Fruit fly (Drosophila melanogaster) whole organism, embryonic: Measurements from ENCODE around the gene CG43055.
A peak's percentile ranks its signal among the peaks of the same experiment; 100 is the strongest.

Source experiments
- Atf6 ChIP-seq: fragments of 200-800 bp; sonication (Bioruptor generic); IDR thresholded peaks from 2 replicates; pipeline ENCODE4 v1.3.6; 2022; ENCODE audit warnings: missing biosample characterization, missing genetic modification characterization
- CG10209 ChIP-seq: fragments of 200-800 bp; sonication (Bioruptor generic); optimal IDR thresholded peaks from 3 replicates; lab custom pipeline; 2017; ENCODE audit warnings: missing biosample characterization, mild to moderate bottlenecking, missing genetic modification characterization, missing genetic modification reagents
- CG10959 ChIP-seq: fragments of 200-800 bp; sonication (Bioruptor generic); IDR thresholded peaks from 2 replicates; pipeline ENCODE4 v1.3.6; 2022; ENCODE audit warnings: missing biosample characterization, missing genetic modification characterization
- CG12769 ChIP-seq: fragments of 200-800 bp; sonication (Bioruptor generic); optimal IDR thresholded peaks from 2 replicates; lab custom pipeline; 2019; ENCODE audit warnings: missing biosample characterization, mild to moderate bottlenecking, missing genetic modification characterization, moderate library complexity
- CG14014 ChIP-seq: fragments of 200-800 bp; sonication (Bioruptor generic); IDR thresholded peaks from 2 replicates; pipeline ENCODE4 v1.3.6; 2022; ENCODE audit warnings: missing biosample characterization, missing genetic modification characterization
- CG14441 ChIP-seq: fragments of 200-800 bp; sonication (Bioruptor generic); IDR thresholded peaks from 2 replicates; pipeline ENCODE4 v1.3.6; 2022; ENCODE audit warnings: missing biosample characterization, missing genetic modification characterization
- CG15696 ChIP-seq: fragments of 200-800 bp; sonication (Bioruptor generic); optimal IDR thresholded peaks from 2 replicates; lab custom pipeline; 2019; ENCODE audit warnings: missing biosample characterization, mild to moderate bottlenecking, missing genetic modification characterization, moderate library complexity
- CG16779 ChIP-seq: fragments of 200-800 bp; sonication (Bioruptor generic); IDR thresholded peaks from 2 replicates; pipeline ENCODE4 v1.3.6; 2022; ENCODE audit warnings: missing biosample characterization, missing genetic modification characterization
- CG18599 ChIP-seq: fragments of 200-800 bp; sonication (Bioruptor generic); optimal IDR thresholded peaks from 3 replicates; lab custom pipeline; 2017; ENCODE audit warnings: missing biosample characterization, missing genetic modification characterization, mild to moderate bottlenecking, moderate library complexity, missing genetic modification reagents
- CG18619 ChIP-seq: fragments of 200-800 bp; sonication (Bioruptor generic); optimal IDR thresholded peaks from 3 replicates; lab custom pipeline; 2017; ENCODE audit warnings: missing biosample characterization, mild to moderate bottlenecking, missing genetic modification characterization
- CG2120 ChIP-seq: fragments of 200-800 bp; sonication (Bioruptor generic); optimal IDR thresholded peaks from 3 replicates; lab custom pipeline; 2016; ENCODE audit warnings: missing biosample characterization, missing genetic modification characterization
- CG2199 ChIP-seq: fragments of 200-800 bp; sonication (Bioruptor generic); IDR thresholded peaks from 3 replicates; pipeline ENCODE4 v1.3.6; 2022; ENCODE audit warnings: missing biosample characterization, missing genetic modification characterization
- CG31441 ChIP-seq: fragments of 200-800 bp; sonication (Bioruptor generic); IDR thresholded peaks from 2 replicates; pipeline ENCODE4 v1.3.6; 2022; ENCODE audit warnings: missing biosample characterization, missing genetic modification characterization
- CG3163 ChIP-seq: fragments of 200-800 bp; sonication (Bioruptor generic); optimal IDR thresholded peaks from 3 replicates; lab custom pipeline; 2016; ENCODE audit warnings: missing biosample characterization, missing genetic modification characterization
- CG34376 ChIP-seq: fragments of 200-800 bp; sonication (Bioruptor generic); optimal IDR thresholded peaks from 2 replicates; lab custom pipeline; 2018; ENCODE audit warnings: missing biosample characterization, mild to moderate bottlenecking, missing genetic modification characterization
- CG5953 ChIP-seq: fragments of 200-800 bp; sonication (Bioruptor generic); IDR thresholded peaks from 2 replicates; pipeline ENCODE4 v1.3.6; 2022; ENCODE audit warnings: missing biosample characterization, missing genetic modification characterization
- CG6813 ChIP-seq: fragments of 200-800 bp; sonication (Bioruptor generic); optimal IDR thresholded peaks from 2 replicates; lab custom pipeline; 2017; ENCODE audit warnings: missing biosample characterization, missing genetic modification characterization, mild to moderate bottlenecking, moderate library complexity, missing genetic modification reagents
- CG7987 ChIP-seq: fragments of 200-800 bp; sonication (Bioruptor generic); optimal IDR thresholded peaks from 2 replicates; lab custom pipeline; 2018; ENCODE audit warnings: missing biosample characterization, mild to moderate bottlenecking, missing genetic modification characterization, moderate library complexity
- CG8281 ChIP-seq: fragments of 200-800 bp; sonication (Bioruptor generic); optimal IDR thresholded peaks from 2 replicates; lab custom pipeline; 2018; ENCODE audit warnings: missing biosample characterization, mild to moderate bottlenecking, missing genetic modification characterization, moderate library complexity
- CG9932 ChIP-seq: fragments of 200-800 bp; sonication (Bioruptor generic); IDR thresholded peaks from 2 replicates; pipeline ENCODE4 v1.3.6; 2022; ENCODE audit warnings: missing biosample characterization, missing genetic modification characterization
- D ChIP-seq, 2 experiments: fragments of 200-800 bp in 1 of 2; fragments of >200 bp in 1 of 2; sonication (Bioruptor generic) in 1 of 2; optimal IDR thresholded peaks; 2 replicates in 1 of 2; 3 replicates in 1 of 2; lab custom pipeline; 2017; ENCODE audit warnings: mild to moderate bottlenecking in 1 of 2, missing biosample characterization in 1 of 2, missing genetic modification characterization in 1 of 2, missing genetic modification reagents in 1 of 2
- Dek ChIP-seq: fragments of 200-800 bp; sonication (Bioruptor generic); optimal IDR thresholded peaks from 3 replicates; lab custom pipeline; 2019; ENCODE audit warnings: missing biosample characterization, mild to moderate bottlenecking, missing genetic modification characterization, moderate library complexity
- Med ChIP-seq: fragments of 200-800 bp; sonication (Bioruptor generic); peaks from one replicate; lab custom pipeline; 2016; ENCODE audit warnings: missing biosample characterization, missing genetic modification characterization, mild to moderate bottlenecking, inconsistent platforms, moderate library complexity
- NFAT ChIP-seq: fragments of 200-800 bp; sonication (Bioruptor generic); IDR thresholded peaks from 2 replicates; pipeline ENCODE4 v1.3.6; 2022; ENCODE audit warnings: missing biosample characterization, missing genetic modification characterization
- Opbp ChIP-seq: fragments of 200-800 bp; sonication (Bioruptor generic); IDR thresholded peaks from 3 replicates; pipeline ENCODE4 v1.3.6; 2022; ENCODE audit warnings: missing biosample characterization, missing genetic modification characterization; ENCODE audit not compliant: partially characterized antibody
- Ssrp ChIP-seq: fragments of 200-800 bp; sonication (Bioruptor generic); optimal IDR thresholded peaks from 2 replicates; lab custom pipeline; 2018; ENCODE audit warnings: missing biosample characterization, mild to moderate bottlenecking, missing genetic modification characterization, moderate library complexity
- Trl ChIP-seq, 3 experiments: fragments of >200 bp in 2 of 3; fragments of 200-800 bp in 1 of 3; sonication (Bioruptor generic) in 1 of 3; optimal IDR thresholded peaks; 2 replicates in 1 of 3; 3 replicates in 2 of 3; lab custom pipeline; 2016 to 2017; ENCODE audit warnings: missing biosample characterization in 1 of 3, missing genetic modification characterization in 1 of 3
- Xrp1 ChIP-seq: fragments of 200-800 bp; sonication (Bioruptor generic); IDR thresholded peaks from 2 replicates; pipeline ENCODE4 v1.3.6; 2022; ENCODE audit warnings: missing biosample characterization, missing genetic modification characterization
- abd-A ChIP-seq: fragments of 200-800 bp; sonication (Bioruptor generic); optimal IDR thresholded peaks from 3 replicates; lab custom pipeline; 2019; ENCODE audit warnings: missing biosample characterization, mild to moderate bottlenecking, missing genetic modification characterization, moderate library complexity
- ac ChIP-seq: fragments of 200-800 bp; sonication (Bioruptor generic); optimal IDR thresholded peaks from 3 replicates; lab custom pipeline; 2017; ENCODE audit warnings: missing biosample characterization, mild to moderate bottlenecking, missing genetic modification characterization
- bsh ChIP-seq, 2 experiments: fragments of 200-800 bp; sonication (Bioruptor generic); optimal IDR thresholded peaks; 2 replicates each; lab custom pipeline; 2017 to 2018; ENCODE audit warnings: mild to moderate bottlenecking in 2 of 2, missing biosample characterization in 2 of 2, missing genetic modification characterization in 2 of 2, moderate library complexity in 1 of 2
- chinmo ChIP-seq: fragments of 200-800 bp; sonication (Bioruptor generic); IDR thresholded peaks from 4 replicates; pipeline ENCODE4 v1.3.6; 2022; ENCODE audit warnings: missing biosample characterization, missing genetic modification characterization; ENCODE audit not compliant: partially characterized antibody
- ci ChIP-seq: fragments of 200-800 bp; sonication (Bioruptor generic); IDR thresholded peaks from 3 replicates; pipeline ENCODE4 v1.3.6; 2022; ENCODE audit warnings: missing biosample characterization, missing genetic modification characterization
- croc ChIP-seq: fragments of 200-800 bp; sonication (Bioruptor generic); conservative IDR thresholded peaks from 3 replicates; pipeline ENCODE4 v1.3.6; 2022; ENCODE audit warnings: missing biosample characterization, missing genetic modification characterization
- eve ChIP-seq, 2 experiments: fragments of >200 bp; optimal IDR thresholded peaks; 2 replicates each; lab custom pipeline; 2017; ENCODE audit warnings: missing biosample characterization in 2 of 2, missing genetic modification characterization in 2 of 2
- gsb ChIP-seq: fragments of 200-800 bp; sonication (Bioruptor generic); IDR thresholded peaks from 2 replicates; pipeline ENCODE4 v1.3.6; 2022; ENCODE audit warnings: missing biosample characterization, missing genetic modification characterization
- lab ChIP-seq: fragments of 200-800 bp; sonication (Bioruptor generic); optimal IDR thresholded peaks from 3 replicates; lab custom pipeline; 2017; ENCODE audit warnings: missing biosample characterization, missing genetic modification characterization, mild to moderate bottlenecking, moderate library complexity, missing genetic modification reagents
- nau ChIP-seq: fragments of 200-800 bp; sonication (Bioruptor generic); optimal IDR thresholded peaks from 3 replicates; lab custom pipeline; 2017; ENCODE audit warnings: missing biosample characterization, mild to moderate bottlenecking, missing genetic modification characterization, missing genetic modification reagents
- nerfin-1 ChIP-seq: fragments of 200-800 bp; sonication (Bioruptor generic); optimal IDR thresholded peaks from 3 replicates; lab custom pipeline; 2019; ENCODE audit warnings: missing biosample characterization, mild to moderate bottlenecking, missing genetic modification characterization, moderate library complexity
- otp ChIP-seq: fragments of 200-800 bp; sonication (Bioruptor generic); IDR thresholded peaks from 3 replicates; pipeline ENCODE4, ENCODE4 v1.3.6; 2022; ENCODE audit warnings: missing biosample characterization, missing genetic modification characterization
- sd ChIP-seq: fragments of 200-800 bp; sonication (Bioruptor generic); optimal IDR thresholded peaks from 3 replicates; lab custom pipeline; 2018; ENCODE audit warnings: missing biosample characterization, mild to moderate bottlenecking, missing genetic modification characterization, moderate library complexity
- sens ChIP-seq: fragments of 200-800 bp; sonication (Bioruptor generic); peaks from one replicate; lab custom pipeline; 2016; ENCODE audit warnings: missing biosample characterization, missing genetic modification characterization
- unpg ChIP-seq: fragments of 200-800 bp; sonication (Bioruptor generic); optimal IDR thresholded peaks from 3 replicates; lab custom pipeline; 2018; ENCODE audit warnings: missing biosample characterization, mild to moderate bottlenecking, missing genetic modification characterization, moderate library complexity
- vvl ChIP-seq: fragments of 200-800 bp; sonication (Bioruptor generic); IDR thresholded peaks from 2 replicates; pipeline ENCODE4 v1.3.6; 2022; ENCODE audit warnings: missing biosample characterization, missing genetic modification characterization
- zfh1 ChIP-seq: fragments of 200-800 bp; sonication (Bioruptor generic); IDR thresholded peaks from 3 replicates; pipeline ENCODE4 v1.3.6; 2022; ENCODE audit warnings: missing biosample characterization, missing genetic modification characterization

Gene CG43055

dm6 chr2L:4375035-4376009 lies 35.6 kb upstream of the CG43055 start:
- no peak for TF ChIP-seq Atf6
- TF ChIP-seq chinmo (GFP tag; lab: Robert Waterston, UW) = 0 out of 4 replicates have a peak, but pooled peaks have one; percentile 29
- 0 out of 3 replicates have a peak, but pooled peaks have one; percentile 28 for TF ChIP-seq ci (GFP tag; lab: Robert Waterston, UW)
- TF ChIP-seq Dek = peak; percentile 2
- peak; percentile 32; the same call in 1 of the 2 replicates for TF ChIP-seq CG9932
- TF ChIP-seq CG18619 (GFP tag; lab: Kevin White, UChicago) = no peak
- peak; percentile 22; the same call in 1 of the 2 replicates for TF ChIP-seq NFAT (GFP tag; lab: Robert Waterston, UW)
- TF ChIP-seq gsb (GFP tag; lab: Robert Waterston, UW) = 0 out of 2 replicates have a peak, but pooled peaks have one; percentile 26
- peak; percentile 12 for TF ChIP-seq unpg (GFP tag; lab: Kevin White, UChicago)
- TF ChIP-seq Opbp (GFP tag; lab: Robert Waterston, UW) = no peak
- no peak for TF ChIP-seq CG34376 (GFP tag; lab: Kevin White, UChicago)
- peak in 1 of 2 experiments; percentile 33 for TF ChIP-seq bsh (GFP tag; optimal IDR thresholded peaks at IDR 0.05; lab: Kevin White, UChicago)
- peak; percentile 89 for TF ChIP-seq ac (GFP tag; lab: Kevin White, UChicago)
- TF ChIP-seq sd (tag; lab: Kevin White, UChicago) = peak; percentile 81
- TF ChIP-seq abd-A (tag; lab: Kevin White, UChicago) = no peak
- peak; percentile 54; the same call in 1 of the 3 replicates for TF ChIP-seq otp (GFP tag; lab: Robert Waterston, UW)
- 0 out of 2 replicates have a peak, but pooled peaks have one; percentile 7 for TF ChIP-seq Xrp1 (GFP tag; lab: Robert Waterston, UW)
- TF ChIP-seq CG6813 (GFP tag; lab: Kevin White, UChicago) = peak; percentile 39
- no peak for TF ChIP-seq D (optimal IDR thresholded peaks at IDR 0.05; lab: Kevin White, UChicago)
- peak; percentile 6 for TF ChIP-seq D (GFP tag; optimal IDR thresholded peaks at IDR 0.05; lab: Kevin White, UChicago)
- no peak for TF ChIP-seq lab (GFP tag; lab: Kevin White, UChicago)
- no peak for TF ChIP-seq CG3163
- peak; percentile 38 for TF ChIP-seq sens (GFP tag; lab: Kevin White, UChicago)
- no peak; the same call in 1 of the 2 replicates for TF ChIP-seq CG10959 (GFP tag; lab: Robert Waterston, UW)
- TF ChIP-seq Trl (optimal IDR thresholded peaks at IDR 0.05; lab: Kevin White, UChicago) = peak; percentile 31 to 40
- no peak for TF ChIP-seq Trl (GFP tag; optimal IDR thresholded peaks at IDR 0.05; lab: Kevin White, UChicago)
- TF ChIP-seq nerfin-1 (tag; lab: Kevin White, UChicago) = peak; percentile 2
- TF ChIP-seq CG5953 (GFP tag; lab: Robert Waterston, UW) = peak; percentile 55; the same call in 1 of the 2 replicates
- peak; percentile 33; the same call in 1 of the 2 replicates for TF ChIP-seq vvl (GFP tag; lab: Robert Waterston, UW)
- TF ChIP-seq CG14441 (GFP tag; lab: Robert Waterston, UW) = no peak
- peak; percentile 81 for TF ChIP-seq CG8281 (tag; lab: Kevin White, UChicago)
- 0 out of 2 replicates have a peak, but pooled peaks have one; percentile 28 for TF ChIP-seq CG31441 (GFP tag; lab: Robert Waterston, UW)
- TF ChIP-seq eve (GFP tag; optimal IDR thresholded peaks at IDR 0.05; lab: Kevin White, UChicago) = no peak
- TF ChIP-seq croc = no peak
- TF ChIP-seq CG10209 (GFP tag; lab: Kevin White, UChicago) = peak; percentile 4
- TF ChIP-seq CG18599 (GFP tag; lab: Kevin White, UChicago) = peak; percentile 15
- TF ChIP-seq Med (GFP tag; lab: Kevin White, UChicago) = peak; percentile 84
- no peak for TF ChIP-seq CG7987
- TF ChIP-seq CG2199 (GFP tag; lab: Robert Waterston, UW) = peak; percentile 29; the same call in 1 of the 3 replicates
- peak; percentile 22 for TF ChIP-seq CG12769
- no peak for TF ChIP-seq CG15696 (tag; lab: Kevin White, UChicago)
- TF ChIP-seq CG2120 (GFP tag; lab: Kevin White, UChicago) = peak; percentile 1
- no peak for TF ChIP-seq CG16779 (GFP tag; lab: Robert Waterston, UW)
- TF ChIP-seq Ssrp (tag; lab: Kevin White, UChicago) = no peak
- TF ChIP-seq CG14014 (GFP tag; lab: Robert Waterston, UW) = 0 out of 2 replicates have a peak, but pooled peaks have one; percentile 26
- peak; percentile 12 for TF ChIP-seq nau
- 0 out of 3 replicates have a peak, but pooled peaks have one; percentile 27 for TF ChIP-seq zfh1
